Worm (Caenorhabditis elegans) whole organism, L4/young adult: ENCODE data around the gene elt-3.

Source experiments
- W03F9.2 ChIP-seq: fragments of 150-350 bp; optimal IDR thresholded peaks from 2 replicates; lab custom pipeline; 2014; ENCODE audit warnings: missing biosample characterization, missing genetic modification characterization
- dao-5 ChIP-seq: sonication (generic microtip); optimal IDR thresholded peaks from 2 replicates; lab custom pipeline; 2016; ENCODE audit warnings: missing genotype, missing genetic modification characterization, moderate library complexity, missing compliant biosample characterization
- him-1 ChIP-seq: sonication (generic microtip); optimal IDR thresholded peaks from 2 replicates; lab custom pipeline; 2016; ENCODE audit warnings: missing genotype, missing genetic modification reagents, missing genetic modification characterization, missing compliant biosample characterization

elt-3 gene

DNA sequence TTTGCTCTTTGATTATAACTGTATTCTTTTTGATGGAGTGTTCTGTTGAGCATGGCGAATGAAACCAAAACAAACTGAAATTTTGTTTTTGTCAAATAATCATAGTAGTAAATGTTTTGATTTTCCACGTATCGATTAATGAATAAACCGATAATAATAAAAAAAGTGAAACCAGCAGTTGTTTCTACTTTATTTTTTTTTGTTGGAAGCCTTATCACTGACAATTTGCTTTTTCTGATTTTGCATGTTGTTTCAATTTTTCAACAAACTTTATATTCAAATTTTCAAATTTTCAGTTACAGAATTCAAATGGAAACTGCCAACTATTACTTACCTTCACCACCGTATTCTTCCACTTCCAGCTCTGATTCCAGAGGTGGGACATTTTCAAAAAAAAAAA lies at the start of gene elt-3:
Gene elt-3 (plus strand): TSS at position 301 of the 400 bp plus-strand sequence.
- TF ChIP-seq him-1 (tag; lab: Kevin White, UChicago) = no peak
- TF ChIP-seq dao-5 (tag; lab: Kevin White, UChicago) = no peak
- TF ChIP-seq W03F9.2 (tag; lab: Kevin White, UChicago) = no peak

DNA sequence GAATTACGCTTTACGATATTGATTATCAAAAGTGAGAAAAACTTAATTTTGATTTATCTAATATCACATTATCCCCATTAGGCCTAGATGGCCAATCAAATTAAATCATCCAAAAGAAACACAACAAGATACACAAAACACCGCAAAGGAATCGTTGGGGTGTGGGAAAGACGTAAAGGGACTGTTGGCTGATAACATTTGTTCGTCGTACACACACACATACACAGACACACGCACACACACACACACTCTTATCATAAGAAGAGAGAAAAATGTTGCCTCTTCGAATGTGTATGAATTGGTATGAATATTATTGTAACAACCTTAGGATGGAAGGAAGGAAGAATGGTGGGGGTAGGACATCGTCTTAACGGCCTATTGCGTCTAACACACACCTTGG lies 49.5 kb upstream of the elt-3 start:
- TF ChIP-seq him-1 (tag; lab: Kevin White, UChicago) = no peak
- TF ChIP-seq dao-5 (tag; lab: Kevin White, UChicago) = no peak
- TF ChIP-seq W03F9.2 (tag; lab: Kevin White, UChicago) = no peak

DNA sequence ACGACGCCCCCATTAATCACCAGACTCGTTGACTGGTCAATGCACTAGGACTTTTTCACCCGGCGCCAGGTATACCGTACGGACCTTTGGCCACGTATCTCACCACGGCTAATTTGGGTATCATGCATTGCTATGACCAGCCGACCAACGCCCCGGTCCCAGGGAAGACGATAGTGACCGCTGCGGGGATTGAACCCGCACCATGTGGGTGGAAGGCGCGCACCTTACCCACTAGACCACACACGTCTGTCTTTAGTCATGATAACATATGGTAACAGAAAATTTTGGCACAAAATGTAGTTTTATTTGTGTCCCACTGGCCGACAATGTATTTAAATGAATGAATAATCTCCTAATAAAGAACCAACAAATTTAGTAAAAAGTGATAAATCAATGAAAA lies 48.5 kb upstream of the elt-3 start:
- TF ChIP-seq dao-5 (tag; lab: Kevin White, UChicago) (no peak), him-1 (tag; lab: Kevin White, UChicago) (no peak), W03F9.2 (tag; lab: Kevin White, UChicago) (no peak)

DNA sequence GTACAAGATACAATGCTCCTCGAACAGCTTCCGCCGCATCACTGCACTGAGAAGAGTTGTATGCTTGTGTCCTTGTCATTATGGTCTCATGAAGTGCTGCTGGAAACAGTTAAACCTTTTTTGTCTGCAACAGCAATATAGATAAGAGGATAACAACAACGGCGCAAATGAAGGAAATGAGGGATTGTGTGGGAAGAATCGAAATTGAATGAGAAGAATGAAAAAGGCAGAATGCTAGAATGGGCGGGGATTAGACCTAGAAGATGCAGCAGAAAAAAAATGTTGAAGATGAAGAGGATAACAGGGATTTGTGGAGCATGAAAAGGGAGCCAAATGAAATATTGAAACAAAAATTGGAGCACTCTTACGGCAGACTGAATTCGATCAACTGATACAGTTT lies 41.4 kb upstream of the elt-3 start, which contains the start of gene sra-37:
Gene sra-37 (minus strand): TSS at position 101 of the 400 bp plus-strand sequence.
- no peak for TF ChIP-seq him-1 (tag; lab: Kevin White, UChicago)
- TF ChIP-seq dao-5 (tag; lab: Kevin White, UChicago) = no peak
- TF ChIP-seq W03F9.2 (tag; lab: Kevin White, UChicago) = no peak

ce11 chrX:13900047-13900446 lies 34.6 kb upstream of the elt-3 start, which contains the start of gene sra-38:
TSS of gene sra-38 (minus strand) at chrX:13900147.
- TF ChIP-seq W03F9.2 (tag; lab: Kevin White, UChicago) = no peak
- no peak for TF ChIP-seq him-1 (tag; lab: Kevin White, UChicago)
- TF ChIP-seq dao-5 (tag; lab: Kevin White, UChicago) = no peak

DNA sequence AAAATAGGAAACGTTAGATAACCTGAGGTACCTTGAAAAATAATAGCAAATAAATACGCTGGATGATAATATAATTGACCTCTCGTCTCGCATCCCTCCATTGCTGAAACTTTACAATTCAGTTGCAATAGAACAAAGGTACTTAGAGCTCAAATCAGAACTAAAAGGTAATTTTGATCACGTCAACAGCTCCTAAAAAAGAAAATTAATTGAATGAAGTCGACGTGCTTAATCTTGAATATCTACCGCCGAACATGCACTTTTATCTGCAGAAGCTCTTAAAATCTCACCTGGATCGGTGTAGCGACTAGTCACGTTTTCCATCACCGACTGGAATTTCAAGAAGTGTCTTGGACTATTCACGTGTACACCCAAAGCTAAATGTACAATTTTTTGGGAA lies 31.3 kb upstream of the elt-3 start, which contains the start of gene sra-39:
Gene sra-39 (minus strand): TSS at position 101 of the 400 bp plus-strand sequence.
- no peak for TF ChIP-seq him-1 (tag; lab: Kevin White, UChicago)
- TF ChIP-seq W03F9.2 (tag; lab: Kevin White, UChicago) = no peak
- no peak for TF ChIP-seq dao-5 (tag; lab: Kevin White, UChicago)

DNA sequence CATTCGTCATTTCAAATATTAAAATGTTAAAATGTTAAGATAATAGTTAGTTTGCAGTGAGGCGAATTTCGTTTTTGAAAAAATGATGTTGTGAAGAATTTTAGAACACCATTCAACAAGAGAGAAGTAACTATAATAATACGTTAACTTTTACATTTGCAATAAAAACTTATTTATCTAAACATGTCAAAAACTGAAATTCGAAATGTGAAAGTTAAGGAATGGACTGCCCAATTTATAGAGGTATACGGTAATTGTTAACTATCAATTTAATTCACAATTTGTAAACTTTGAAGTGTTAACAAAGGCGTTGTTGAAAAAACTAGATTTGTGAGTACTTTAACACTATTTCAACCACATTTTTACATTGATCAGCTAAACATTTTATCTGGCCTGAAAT lies 30.9 kb upstream of the elt-3 start:
- TF ChIP-seq W03F9.2 (tag; lab: Kevin White, UChicago) = no peak

- TF ChIP-seq W03F9.2 (tag; lab: Kevin White, UChicago) (no peak), him-1 (tag; lab: Kevin White, UChicago) (no peak), dao-5 (tag; lab: Kevin White, UChicago) (no peak)
These were observed 24.8 kb upstream of the elt-3 start, which contains the start of gene Y26E6A.3 for ce11 chrX:13909850-13910249. TSS of gene Y26E6A.3 (minus strand) at chrX:13909950.

DNA sequence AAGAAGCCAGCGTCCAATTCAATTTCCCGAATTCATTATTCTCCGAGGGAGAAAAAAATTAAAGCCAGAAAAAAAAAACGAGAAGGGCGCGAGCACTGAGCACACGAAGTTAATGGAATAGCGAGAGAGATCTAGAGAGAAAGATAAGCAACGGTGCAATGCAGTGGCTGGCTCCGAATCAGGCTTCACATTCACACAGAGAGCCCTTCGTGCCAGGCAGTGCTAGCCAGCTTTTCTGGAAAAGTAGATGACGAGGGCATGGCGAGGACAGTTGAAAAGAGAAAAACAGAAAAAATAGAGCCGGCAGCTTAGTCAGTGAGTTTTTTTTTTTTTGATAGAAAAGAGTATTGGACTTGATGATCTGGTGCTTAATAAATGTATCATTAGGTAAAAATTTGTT lies 21.0 kb upstream of the elt-3 start:
- TF ChIP-seq dao-5 (tag; lab: Kevin White, UChicago) (no peak), W03F9.2 (tag; lab: Kevin White, UChicago) (no peak), him-1 (tag; lab: Kevin White, UChicago) (no peak)

DNA sequence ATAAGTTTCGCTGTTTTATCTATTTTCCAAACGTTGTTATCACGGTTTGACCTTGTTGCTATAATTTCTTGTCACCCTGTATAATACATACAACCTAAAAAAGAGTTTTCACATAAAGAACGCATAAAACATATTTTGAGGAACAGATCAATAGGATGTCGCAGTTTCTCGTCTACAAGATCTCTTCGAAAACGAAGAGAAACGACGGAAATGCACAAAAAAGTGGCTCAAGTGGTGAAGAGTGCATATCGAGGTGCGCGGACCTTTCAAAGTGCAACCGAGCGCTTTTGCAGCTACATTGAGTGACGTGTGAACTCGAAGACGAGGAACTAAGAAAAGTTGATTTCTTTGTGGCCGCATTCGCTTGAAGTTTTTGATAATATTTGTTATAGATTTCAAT lies 20.4 kb upstream of the elt-3 start, which contains the start of gene Y26E6A.2:
Gene Y26E6A.2 (minus strand): TSS at position 101 of the 400 bp plus-strand sequence.
- TF ChIP-seq dao-5 (tag; lab: Kevin White, UChicago) = no peak
- no peak for TF ChIP-seq W03F9.2 (tag; lab: Kevin White, UChicago)
- TF ChIP-seq him-1 (tag; lab: Kevin White, UChicago) = no peak

- TF ChIP-seq him-1 (tag; lab: Kevin White, UChicago) = no peak
- no peak for TF ChIP-seq dao-5 (tag; lab: Kevin White, UChicago)
- TF ChIP-seq W03F9.2 (tag; lab: Kevin White, UChicago) = peak; percentile 49
These were observed 17.4 kb upstream of the elt-3 start, which contains the start of gene ekl-5 for ce11 chrX:13917121-13917755. TSS of gene ekl-5 (minus strand) at chrX:13917171.

ce11 chrX:13918143-13918542 lies 16.5 kb upstream of the elt-3 start:
- TF ChIP-seq W03F9.2 (tag; lab: Kevin White, UChicago) (no peak), him-1 (tag; lab: Kevin White, UChicago) (no peak)

DNA sequence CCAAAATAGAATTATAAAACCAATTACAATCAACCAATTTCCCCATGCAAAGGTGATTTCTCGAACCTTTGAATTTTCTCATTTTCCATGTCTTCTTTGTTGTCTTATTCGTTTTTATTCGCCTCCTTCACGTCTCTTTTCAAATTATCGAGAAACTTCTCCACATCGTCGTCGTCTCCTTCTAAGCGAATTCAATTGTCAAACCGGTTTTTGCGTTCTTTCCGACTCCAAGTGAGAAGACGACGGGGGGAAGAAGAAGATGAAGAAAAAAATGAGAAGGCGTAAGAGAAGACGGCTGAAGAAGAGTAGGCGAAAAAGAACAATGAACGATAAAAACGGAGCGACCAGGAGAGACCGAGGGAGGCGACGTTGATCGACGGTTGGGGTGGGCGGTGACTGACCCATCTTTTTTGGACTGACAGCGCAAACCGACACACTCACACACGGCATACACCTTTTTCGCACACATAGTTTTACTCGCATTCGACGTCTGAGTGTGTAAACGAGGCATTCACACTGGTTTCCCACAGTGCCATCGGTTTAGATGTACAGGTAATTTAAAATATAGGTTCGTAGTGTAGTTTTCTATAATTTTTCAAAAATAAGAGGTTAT lies 14.2 kb upstream of the elt-3 start:
- no peak for TF ChIP-seq him-1 (tag; lab: Kevin White, UChicago)
- TF ChIP-seq dao-5 (tag; lab: Kevin White, UChicago) = no peak
- no peak for TF ChIP-seq W03F9.2 (tag; lab: Kevin White, UChicago)

ce11 chrX:13926029-13926428 lies 8.6 kb upstream of the elt-3 start, which contains the start of gene meg-2:
TSS of gene meg-2 (minus strand) at chrX:13926129.
- TF ChIP-seq W03F9.2 (tag; lab: Kevin White, UChicago) (no peak), dao-5 (tag; lab: Kevin White, UChicago) (no peak), him-1 (tag; lab: Kevin White, UChicago) (no peak)
